Fruit fly (Drosophila melanogaster) whole organism: Measurements from ENCODE around the gene CG43755.

Experiments
- pan ChIP-seq: fragments of >200 bp; optimal IDR thresholded peaks from 2 replicates; lab custom pipeline; 2017
- usp ChIP-seq: fragments of >200 bp; optimal IDR thresholded peaks from 2 replicates; lab custom pipeline; 2017; ENCODE audit warnings: missing biosample characterization, missing genetic modification characterization, mixed read lengths

DNA sequence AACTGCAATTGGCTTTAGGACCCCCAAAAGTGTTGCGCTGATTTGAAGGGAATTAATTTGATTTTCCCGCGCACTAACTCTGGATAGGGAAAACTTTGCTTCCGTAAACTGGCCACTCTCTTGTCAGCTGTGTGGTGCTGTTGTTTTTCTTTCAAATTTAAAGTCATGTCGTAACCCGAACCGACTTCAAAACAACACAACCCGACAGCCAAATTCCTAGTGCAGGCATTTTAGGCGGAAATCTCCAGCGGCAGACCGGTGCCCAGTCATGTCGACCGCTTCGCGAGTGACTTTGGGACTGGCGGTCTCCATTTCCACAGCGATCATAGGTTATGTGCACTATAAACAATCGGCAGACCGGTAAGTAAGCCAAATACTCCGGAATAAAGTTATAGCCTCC lies 37.3 kb downstream of the CG43755 start, which contains the start of gene CG11562:
- no peak for TF ChIP-seq usp (GFP tag; lab: Kevin White, UChicago)
- TF ChIP-seq pan (lab: Kevin White, UChicago), result no peak
